Worm (Caenorhabditis elegans): ENCODE measurements around the gene C17C3.15.

The C17C3.15 gene

DNA sequence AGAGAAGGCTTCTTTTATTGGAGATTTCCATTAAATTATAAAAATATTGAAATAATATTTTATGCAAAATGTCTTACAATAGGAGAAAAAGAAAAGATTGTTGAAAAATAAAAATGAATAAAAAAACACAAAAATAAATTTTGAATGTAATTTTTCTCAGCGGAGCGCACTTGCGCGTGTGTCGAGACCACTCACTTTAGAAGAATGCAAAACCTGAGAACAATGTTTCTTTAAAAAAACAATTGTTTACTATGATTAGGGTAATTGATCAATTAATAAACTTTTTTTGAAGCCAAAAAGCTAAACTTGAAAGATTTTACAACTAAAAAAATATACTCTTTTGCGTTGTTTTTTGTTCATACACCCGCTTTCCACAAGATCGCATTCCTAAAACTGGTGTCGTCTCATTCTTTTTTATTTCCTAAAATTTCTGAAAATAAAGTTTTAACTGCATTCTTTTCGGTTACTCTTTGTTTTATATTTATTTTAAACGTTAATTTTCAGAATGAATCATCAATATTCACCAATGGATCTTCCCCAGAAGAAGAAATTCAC lies 23.8 kb downstream of the C17C3.15 start, which contains the start of gene ttc-4:
Gene ttc-4 (plus strand): TSS at position 505 of the 555 bp plus-strand sequence.
- TF ChIP-seq ceh-82 (tag; optimal IDR thresholded peaks at IDR 0.05), result no peak
- no peak for TF ChIP-seq blmp-1 (tag; optimal IDR thresholded peaks at IDR 0.05; ENCODE audit: insufficient read depth)
- peak; percentile 27 for TF ChIP-seq lin-13 (GFP tag; optimal IDR thresholded peaks at IDR 0.05)
- TF ChIP-seq peb-1 (tag; optimal IDR thresholded peaks at IDR 0.05), result no peak
- TF ChIP-seq unc-55 (GFP tag; optimal IDR thresholded peaks at IDR 0.05), result peak; percentile 76
- TF ChIP-seq ztf-4 (tag; optimal IDR thresholded peaks at IDR 0.05), result no peak
- no peak for TF ChIP-seq ztf-11 (tag; optimal IDR thresholded peaks at IDR 0.05)
- no peak for TF ChIP-seq unc-62 (GFP tag; optimal IDR thresholded peaks at IDR 0.05)
- no peak for TF ChIP-seq Y55F3AM.14 (GFP tag; optimal IDR thresholded peaks at IDR 0.05)
- TF ChIP-seq nhr-129 (tag; optimal IDR thresholded peaks at IDR 0.05), result peak; percentile 27
- no peak for TF ChIP-seq sma-9 (GFP tag; optimal IDR thresholded peaks at IDR 0.05)
- no peak for TF ChIP-seq sma-9 (tag; optimal IDR thresholded peaks at IDR 0.05)
- no peak for TF ChIP-seq dmd-4 (tag; optimal IDR thresholded peaks at IDR 0.05)
- TF ChIP-seq crh-2 (tag; optimal IDR thresholded peaks at IDR 0.05), result peak; percentile 28
- no peak for TF ChIP-seq R02D3.7 (tag; optimal IDR thresholded peaks at IDR 0.05)
- no peak for TF ChIP-seq snpc-4 (tag; optimal IDR thresholded peaks at IDR 0.05)
- TF ChIP-seq F13H6.1 (tag; optimal IDR thresholded peaks at IDR 0.05), result peak; percentile 4
- TF ChIP-seq unc-39 (tag; optimal IDR thresholded peaks at IDR 0.05), result no peak
- TF ChIP-seq nhr-25 (tag; optimal IDR thresholded peaks at IDR 0.05), result peak; percentile 22
- TF ChIP-seq ama-1 (optimal IDR thresholded peaks at IDR 0.05), result no peak
- TF ChIP-seq nhr-237 (tag; optimal IDR thresholded peaks at IDR 0.05), result no peak
- no peak for TF ChIP-seq elt-1 (tag; optimal IDR thresholded peaks at IDR 0.05)
- no peak for TF ChIP-seq nhr-12 (tag; optimal IDR thresholded peaks at IDR 0.05)
- peak in 1 of 2 experiments; percentile 66 for TF ChIP-seq lsy-2 (tag; optimal IDR thresholded peaks at IDR 0.05)
- TF ChIP-seq lin-11 (tag; optimal IDR thresholded peaks at IDR 0.05), result no peak
- no peak for TF ChIP-seq ztf-1 (GFP tag; conservative IDR thresholded peaks at IDR 0.05)
- TF ChIP-seq lin-39 (tag; optimal IDR thresholded peaks at IDR 0.05), result no peak
- TF ChIP-seq nhr-23 (tag; optimal IDR thresholded peaks at IDR 0.05), result no peak
- TF ChIP-seq elt-3 (tag; optimal IDR thresholded peaks at IDR 0.05), result no peak
- no peak for TF ChIP-seq nhr-21 (tag; optimal IDR thresholded peaks at IDR 0.05)
- no peak for TF ChIP-seq mab-5 (tag; optimal IDR thresholded peaks at IDR 0.05)
- no peak for TF ChIP-seq sem-4 (tag; optimal IDR thresholded peaks at IDR 0.05)
- no peak for TF ChIP-seq nhr-77 (tag; optimal IDR thresholded peaks at IDR 0.05)
- TF ChIP-seq fos-1 (tag; optimal IDR thresholded peaks at IDR 0.05), result peak; percentile 25
- TF ChIP-seq nhr-10 (tag; optimal IDR thresholded peaks at IDR 0.05), result no peak
- TF ChIP-seq egl-27 (tag; optimal IDR thresholded peaks at IDR 0.05), result no peak
- TF ChIP-seq mbf-1 (tag; optimal IDR thresholded peaks at IDR 0.05), result no peak
- no peak for TF ChIP-seq ceh-16 (tag; optimal IDR thresholded peaks at IDR 0.05)
- TF ChIP-seq ZK546.5 (tag; optimal IDR thresholded peaks at IDR 0.05), result no peak
- peak; percentile 68 for TF ChIP-seq C34F6.9 (tag; optimal IDR thresholded peaks at IDR 0.05)
- peak; percentile 20 for TF ChIP-seq sma-3 (GFP tag; optimal IDR thresholded peaks at IDR 0.05)

DNA sequence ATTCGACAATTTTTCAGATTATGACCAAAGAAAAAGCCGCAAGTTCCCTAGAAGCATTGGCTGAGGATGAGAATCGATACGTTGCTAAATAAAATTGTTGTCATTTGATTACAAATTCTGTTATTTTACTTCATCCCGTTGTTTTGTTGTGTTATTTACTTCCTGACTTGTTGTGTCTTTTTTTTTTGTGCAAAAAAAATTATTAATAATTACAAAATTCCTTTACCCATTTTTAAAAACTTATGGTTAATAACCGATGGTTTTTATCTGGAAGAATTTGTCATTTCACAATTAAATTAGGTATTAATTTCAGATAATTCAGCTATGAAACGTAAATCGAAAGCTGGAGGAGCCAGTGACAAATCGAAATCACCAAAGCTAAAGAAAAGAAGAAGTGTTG lies 25.8 kb downstream of the C17C3.15 start, which contains the start of gene C17G10.1:
Gene C17G10.1 (plus strand): TSS at position 301 of the 400 bp plus-strand sequence.
- TF ChIP-seq lin-39 (tag; optimal IDR thresholded peaks at IDR 0.05) (no peak), R02D3.7 (tag; optimal IDR thresholded peaks at IDR 0.05) (no peak), gmeb-1 (tag; optimal IDR thresholded peaks at IDR 0.05) (no peak), snpc-4 (tag; optimal IDR thresholded peaks at IDR 0.05) (no peak), nhr-237 (tag; optimal IDR thresholded peaks at IDR 0.05) (no peak), ztf-11 (tag; optimal IDR thresholded peaks at IDR 0.05) (no peak), nhr-12 (tag; optimal IDR thresholded peaks at IDR 0.05) (no peak), ceh-16 (tag; optimal IDR thresholded peaks at IDR 0.05) (no peak), ceh-82 (tag; optimal IDR thresholded peaks at IDR 0.05) (no peak), peb-1 (tag; optimal IDR thresholded peaks at IDR 0.05) (no peak), unc-62 (GFP tag; optimal IDR thresholded peaks at IDR 0.05) (no peak), lin-11 (tag; optimal IDR thresholded peaks at IDR 0.05) (no peak), ztf-4 (tag; optimal IDR thresholded peaks at IDR 0.05) (no peak), mbf-1 (tag; optimal IDR thresholded peaks at IDR 0.05) (no peak)

Data from whole organism, L2 larva.